Fruit fly (Drosophila melanogaster) whole organism, prepupa: ENCODE measurements around the gene mRpL23.

Experiments
- Blimp-1 ChIP-seq: fragments of 200-800 bp; sonication (Bioruptor generic); optimal IDR thresholded peaks from 3 replicates; lab custom pipeline; 2017; ENCODE audit warnings: missing biosample characterization, missing genetic modification characterization, mild to moderate bottlenecking, moderate library complexity, missing genetic modification reagents
- CG10631 ChIP-seq: fragments of 200-800 bp; sonication (Bioruptor generic); optimal IDR thresholded peaks from 2 replicates; lab custom pipeline; 2016; ENCODE audit warnings: missing biosample characterization, missing genetic modification characterization
- CG10669 ChIP-seq: fragments of 200-800 bp; sonication (Bioruptor generic); optimal IDR thresholded peaks from 3 replicates; lab custom pipeline; 2018; ENCODE audit warnings: missing biosample characterization, mild to moderate bottlenecking, missing genetic modification characterization, moderate library complexity
- CG11294 ChIP-seq: fragments of 200-800 bp; sonication (Bioruptor generic); IDR thresholded peaks from 2 replicates; pipeline ENCODE4 v1.3.6; 2022; ENCODE audit warnings: missing biosample characterization, missing genetic modification characterization
- CG11902 ChIP-seq: fragments of 200-800 bp; sonication (Bioruptor generic); optimal IDR thresholded peaks from 3 replicates; lab custom pipeline; 2016; ENCODE audit warnings: missing biosample characterization, missing genetic modification characterization
- CG15336 ChIP-seq: fragments of 200-800 bp; sonication (Bioruptor generic); IDR thresholded peaks from 2 replicates; pipeline ENCODE4 v1.3.6; 2022; ENCODE audit warnings: missing biosample characterization, missing genetic modification characterization
- CG1621 ChIP-seq: fragments of 200-800 bp; sonication (Bioruptor generic); optimal IDR thresholded peaks from 3 replicates; lab custom pipeline; 2018; ENCODE audit warnings: missing biosample characterization, mild to moderate bottlenecking, missing genetic modification characterization
- CG16779 ChIP-seq: fragments of 200-800 bp; sonication (Bioruptor generic); optimal IDR thresholded peaks from 3 replicates; lab custom pipeline; 2017; ENCODE audit warnings: missing biosample characterization, mild to moderate bottlenecking, missing genetic modification characterization
- CG3032 ChIP-seq: fragments of 200-800 bp; optimal IDR thresholded peaks from 2 replicates; lab custom pipeline; 2019; ENCODE audit warnings: missing biosample characterization, mild to moderate bottlenecking, missing genetic modification characterization, moderate library complexity
- CG32006 ChIP-seq: fragments of 200-800 bp; sonication (Bioruptor generic); optimal IDR thresholded peaks from 3 replicates; lab custom pipeline; 2017; ENCODE audit warnings: missing biosample characterization, mild to moderate bottlenecking, missing genetic modification characterization
- CG3919 ChIP-seq: fragments of 200-800 bp; sonication (Bioruptor generic); optimal IDR thresholded peaks from 3 replicates; lab custom pipeline; 2016; ENCODE audit warnings: missing biosample characterization, missing genetic modification characterization
- CG4318 ChIP-seq: fragments of 200-800 bp; sonication (Bioruptor generic); optimal IDR thresholded peaks from 3 replicates; lab custom pipeline; 2017; ENCODE audit warnings: missing biosample characterization, mild to moderate bottlenecking, missing genetic modification characterization
- CG6163 ChIP-seq: fragments of 200-800 bp; sonication (Bioruptor generic); IDR thresholded peaks from 3 replicates; pipeline ENCODE4 v1.3.6; 2022; ENCODE audit warnings: missing biosample characterization, missing genetic modification characterization
- CG6792 ChIP-seq: fragments of 200-800 bp; sonication (Bioruptor generic); optimal IDR thresholded peaks from 3 replicates; lab custom pipeline; 2016; ENCODE audit warnings: missing biosample characterization, missing genetic modification characterization
- CG6808 ChIP-seq: fragments of 200-800 bp; sonication (Bioruptor generic); optimal IDR thresholded peaks from 3 replicates; lab custom pipeline; 2017; ENCODE audit warnings: missing biosample characterization, missing genetic modification characterization, mild to moderate bottlenecking, moderate library complexity, missing genetic modification reagents
- CG6854 ChIP-seq: fragments of 200-800 bp; sonication (Bioruptor generic); optimal IDR thresholded peaks from 2 replicates; lab custom pipeline; 2017; ENCODE audit warnings: missing biosample characterization, mild to moderate bottlenecking, missing genetic modification characterization
- CG7368 ChIP-seq: fragments of 200-800 bp; sonication (Bioruptor generic); optimal IDR thresholded peaks from 3 replicates; lab custom pipeline; 2016; ENCODE audit warnings: missing biosample characterization, missing genetic modification characterization
- CG8119 ChIP-seq: fragments of 200-800 bp; sonication (Bioruptor generic); IDR thresholded peaks from 3 replicates; pipeline ENCODE4 v1.3.6; 2022; ENCODE audit warnings: missing biosample characterization, missing genetic modification characterization
- CG8319 ChIP-seq: fragments of 200-800 bp; sonication (Bioruptor generic); optimal IDR thresholded peaks from 3 replicates; lab custom pipeline; 2016; ENCODE audit warnings: missing biosample characterization, missing genetic modification characterization
- CG8632 ChIP-seq: fragments of 200-800 bp; sonication (Bioruptor generic); optimal IDR thresholded peaks from 3 replicates; lab custom pipeline; 2016; ENCODE audit warnings: missing biosample characterization, missing genetic modification characterization
- Eip93F ChIP-seq: fragments of 200-800 bp; sonication (Bioruptor generic); optimal IDR thresholded peaks from 2 replicates; lab custom pipeline; 2016; ENCODE audit warnings: missing biosample characterization, mild to moderate bottlenecking, missing genetic modification characterization
- Ets21C ChIP-seq: fragments of 200-800 bp; sonication (Bioruptor generic); optimal IDR thresholded peaks from 3 replicates; lab custom pipeline; 2016; ENCODE audit warnings: missing biosample characterization, missing genetic modification characterization
- Ets96B ChIP-seq: fragments of 200-800 bp; optimal IDR thresholded peaks from 2 replicates; lab custom pipeline; 2019; ENCODE audit warnings: missing biosample characterization, mild to moderate bottlenecking, missing genetic modification characterization, moderate library complexity
- Hr39 ChIP-seq: fragments of 200-800 bp; sonication (Bioruptor generic); optimal IDR thresholded peaks from 2 replicates; lab custom pipeline; 2016; ENCODE audit warnings: missing biosample characterization, missing genetic modification characterization
- Hr4 ChIP-seq: fragments of 200-800 bp; sonication (Bioruptor generic); optimal IDR thresholded peaks from 3 replicates; lab custom pipeline; 2016; ENCODE audit warnings: missing biosample characterization, missing genetic modification characterization
- Met ChIP-seq: fragments of 200-800 bp; sonication (Bioruptor generic); optimal IDR thresholded peaks from 3 replicates; lab custom pipeline; 2016; ENCODE audit warnings: missing biosample characterization, missing genetic modification characterization
- OdsH ChIP-seq: fragments of 200-800 bp; sonication (Bioruptor generic); optimal IDR thresholded peaks from 3 replicates; lab custom pipeline; 2016; ENCODE audit warnings: missing biosample characterization, missing genetic modification characterization
- Sox14 ChIP-seq: fragments of 200-800 bp; sonication (Bioruptor generic); optimal IDR thresholded peaks from 3 replicates; lab custom pipeline; 2016; ENCODE audit warnings: missing biosample characterization, missing genetic modification characterization
- Sox15 ChIP-seq: fragments of 200-800 bp; sonication (Bioruptor generic); optimal IDR thresholded peaks from 3 replicates; lab custom pipeline; 2016; ENCODE audit warnings: missing biosample characterization, missing genetic modification characterization
- achi ChIP-seq: fragments of 200-800 bp; sonication (Bioruptor generic); optimal IDR thresholded peaks from 3 replicates; lab custom pipeline; 2016; ENCODE audit warnings: missing biosample characterization, missing genetic modification characterization
- acj6 ChIP-seq: fragments of 200-800 bp; sonication (Bioruptor generic); optimal IDR thresholded peaks from 3 replicates; lab custom pipeline; 2016; ENCODE audit warnings: missing biosample characterization, missing genetic modification characterization
- cyc ChIP-seq: fragments of 200-800 bp; sonication (Bioruptor generic); optimal IDR thresholded peaks from 3 replicates; lab custom pipeline; 2016; ENCODE audit warnings: missing biosample characterization, missing genetic modification characterization
- dac ChIP-seq: fragments of 200-800 bp; sonication (Bioruptor generic); optimal IDR thresholded peaks from 2 replicates; lab custom pipeline; 2017; ENCODE audit warnings: missing biosample characterization, mild to moderate bottlenecking, missing genetic modification characterization
- dsx ChIP-seq: fragments of 200-800 bp; optimal IDR thresholded peaks from 3 replicates; lab custom pipeline; 2019; ENCODE audit warnings: missing biosample characterization, mild to moderate bottlenecking, missing genetic modification characterization, moderate library complexity; ENCODE audit not compliant: poor library complexity, severe bottlenecking
- eg ChIP-seq: fragments of 200-800 bp; sonication (Bioruptor generic); IDR thresholded peaks from 3 replicates; pipeline ENCODE4 v1.3.6; 2022; ENCODE audit warnings: missing biosample characterization, missing genetic modification characterization
- esn ChIP-seq: fragments of 200-800 bp; sonication (Bioruptor generic); optimal IDR thresholded peaks from 2 replicates; lab custom pipeline; 2016; ENCODE audit warnings: missing biosample characterization, mild to moderate bottlenecking, missing genetic modification characterization, moderate library complexity
- fd59A ChIP-seq: fragments of 200-800 bp; sonication (Bioruptor generic); optimal IDR thresholded peaks from 2 replicates; lab custom pipeline; 2017; ENCODE audit warnings: missing biosample characterization, mild to moderate bottlenecking, missing genetic modification characterization, missing genetic modification reagents
- pdm3 ChIP-seq: fragments of 200-800 bp; sonication (Bioruptor generic); optimal IDR thresholded peaks from 3 replicates; lab custom pipeline; 2016; ENCODE audit warnings: missing biosample characterization, missing genetic modification characterization
- salr ChIP-seq, 2 experiments: fragments of 200-800 bp; sonication (Bioruptor generic); optimal IDR thresholded peaks; 3 replicates each; lab custom pipeline; 2016 to 2018; ENCODE audit warnings: missing biosample characterization in 2 of 2, missing genetic modification characterization in 2 of 2, mild to moderate bottlenecking in 1 of 2
- spab ChIP-seq: fragments of 200-800 bp; sonication (Bioruptor generic); optimal IDR thresholded peaks from 2 replicates; lab custom pipeline; 2017; ENCODE audit warnings: missing biosample characterization, mild to moderate bottlenecking, missing genetic modification characterization, missing genetic modification reagents
- ss ChIP-seq, 2 experiments: fragments of 200-800 bp; sonication (Bioruptor generic); optimal IDR thresholded peaks; 2 replicates in 1 of 2; 3 replicates in 1 of 2; lab custom pipeline; 2017 to 2018; ENCODE audit warnings: mild to moderate bottlenecking in 2 of 2, missing biosample characterization in 2 of 2, missing genetic modification characterization in 2 of 2, moderate library complexity in 1 of 2
- svp ChIP-seq: fragments of 200-800 bp; sonication (Bioruptor generic); peaks from one replicate; lab custom pipeline; 2016; ENCODE audit warnings: missing biosample characterization, missing genetic modification characterization
- vri ChIP-seq: fragments of 200-800 bp; sonication (Bioruptor generic); optimal IDR thresholded peaks from 3 replicates; lab custom pipeline; 2016; ENCODE audit warnings: missing biosample characterization, mild to moderate bottlenecking, missing genetic modification characterization

mRpL23 gene

dm6 chr3L:2417399-2418040 is 44.0 kb upstream of the mRpL23 start (continued):
- TF ChIP-seq CG1621 (tag; lab: Kevin White, UChicago) (peak; percentile 80), salr (GFP tag; optimal IDR thresholded peaks at IDR 0.05; lab: Kevin White, UChicago) (peak; percentile 75 to 95), Met (peak; percentile 86), CG3919 (GFP tag; lab: Kevin White, UChicago) (peak; percentile 95), fd59A (GFP tag; lab: Kevin White, UChicago) (peak; percentile 94), pdm3 (GFP tag; lab: Kevin White, UChicago) (peak; percentile 88), spab (GFP tag; lab: Kevin White, UChicago) (peak; percentile 97), CG11902 (GFP tag; lab: Kevin White, UChicago) (peak; percentile 92), Sox15 (peak; percentile 94), svp (GFP tag; lab: Kevin White, UChicago) (peak; percentile 95), CG8119 (GFP tag; lab: Robert Waterston, UW) (peak; percentile 94), OdsH (GFP tag; lab: Kevin White, UChicago) (peak; percentile 95), CG7368 (GFP tag; lab: Kevin White, UChicago) (peak; percentile 87), CG10669 (GFP tag; lab: Kevin White, UChicago) (peak; percentile 95), Blimp-1 (GFP tag; lab: Kevin White, UChicago) (peak; percentile 89), Ets96B (tag; lab: Kevin White, UChicago) (peak; percentile 96), CG3032 (tag; lab: Kevin White, UChicago) (peak; percentile 94), CG10631 (GFP tag; lab: Kevin White, UChicago) (peak; percentile 96), dac (GFP tag; lab: Kevin White, UChicago) (peak; percentile 82), Ets21C (GFP tag; lab: Kevin White, UChicago) (peak; percentile 77)

- TF ChIP-seq CG8119 (GFP tag; lab: Robert Waterston, UW), result peak; percentile 46; the same call in 2 of the 3 replicates
- no peak for TF ChIP-seq spab (GFP tag; lab: Kevin White, UChicago)
These were observed 41.4 kb upstream of the mRpL23 start for dm6 chr3L:2414876-2415275.

- TF ChIP-seq acj6 (GFP tag; lab: Kevin White, UChicago) (peak; percentile 61), CG4318 (GFP tag; lab: Kevin White, UChicago) (peak; percentile 15), Sox15 (no peak), CG7368 (GFP tag; lab: Kevin White, UChicago) (peak; percentile 6), CG6808 (GFP tag; lab: Kevin White, UChicago) (peak; percentile 25), Ets21C (GFP tag; lab: Kevin White, UChicago) (no peak), CG8632 (GFP tag; lab: Kevin White, UChicago) (peak; percentile 64), CG6854 (GFP tag; lab: Kevin White, UChicago) (no peak), spab (GFP tag; lab: Kevin White, UChicago) (peak; percentile 44), CG11294 (GFP tag; lab: Robert Waterston, UW) (0 out of 2 replicates have a peak, but pooled peaks have one; percentile 10), fd59A (GFP tag; lab: Kevin White, UChicago) (peak; percentile 21), CG6792 (GFP tag; lab: Kevin White, UChicago) (peak; percentile 35), CG6163 (GFP tag; lab: Robert Waterston, UW) (peak; percentile 75), CG16779 (tag; lab: Kevin White, UChicago) (peak; percentile 44), Eip93F (GFP tag; lab: Kevin White, UChicago) (peak; percentile 10), vri (GFP tag; lab: Kevin White, UChicago) (peak; percentile 28), cyc (peak; percentile 56), Sox14 (GFP tag; lab: Kevin White, UChicago) (peak; percentile 55), Hr4 (GFP tag; lab: Kevin White, UChicago) (peak; percentile 63), CG8119 (GFP tag; lab: Robert Waterston, UW) (peak; percentile 65; the same call in 2 of the 3 replicates), esn (GFP tag; lab: Kevin White, UChicago) (peak; percentile 70), CG10669 (GFP tag; lab: Kevin White, UChicago) (peak; percentile 62), CG10631 (GFP tag; lab: Kevin White, UChicago) (peak; percentile 56), dsx (GFP tag; lab: Kevin White, UChicago) (peak; percentile 69), ss (GFP tag; optimal IDR thresholded peaks at IDR 0.05; lab: Kevin White, UChicago) (peak; percentile 33 to 49), Met (peak; percentile 76), CG8319 (GFP tag; lab: Kevin White, UChicago) (no peak), eg (peak; percentile 77), CG11902 (GFP tag; lab: Kevin White, UChicago) (no peak), CG15336 (GFP tag; lab: Robert Waterston, UW) (peak; percentile 76), achi (peak; percentile 60), CG32006 (peak; percentile 64), Hr39 (peak; percentile 38), salr (GFP tag; optimal IDR thresholded peaks at IDR 0.05; lab: Kevin White, UChicago) (peak in 1 of 2 experiments; percentile 56), pdm3 (GFP tag; lab: Kevin White, UChicago) (peak; percentile 59)
These were observed 38.1 kb upstream of the mRpL23 start for dm6 chr3L:2411564-2412080.
